Fruit fly (Drosophila melanogaster): ENCODE data around the gene Kap-alpha3.

The Kap-alpha3 gene

DNA sequence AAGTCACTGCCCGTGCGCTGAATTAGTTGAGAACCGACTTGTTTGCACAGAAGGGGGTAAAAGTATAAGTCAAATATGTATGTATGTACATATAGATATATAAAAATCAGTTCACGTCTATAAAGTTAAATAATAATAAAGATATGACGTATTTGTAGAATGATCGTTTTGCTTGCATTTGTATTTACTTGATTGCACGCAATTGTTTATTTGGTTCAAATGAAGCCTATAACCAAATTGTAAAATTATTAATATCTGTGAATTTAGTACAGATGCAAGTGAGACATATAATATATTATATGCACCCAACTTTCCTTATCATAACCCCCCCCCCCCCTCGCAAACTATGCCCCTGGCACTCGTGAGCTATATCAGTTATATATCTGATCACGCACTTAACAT is 23.0 kb upstream of the Kap-alpha3 start:
- peak; percentile 74 for TF ChIP-seq CG17801 (GFP tag; optimal IDR thresholded peaks at IDR 0.05; ENCODE audit: partially characterized antibody)

DNA sequence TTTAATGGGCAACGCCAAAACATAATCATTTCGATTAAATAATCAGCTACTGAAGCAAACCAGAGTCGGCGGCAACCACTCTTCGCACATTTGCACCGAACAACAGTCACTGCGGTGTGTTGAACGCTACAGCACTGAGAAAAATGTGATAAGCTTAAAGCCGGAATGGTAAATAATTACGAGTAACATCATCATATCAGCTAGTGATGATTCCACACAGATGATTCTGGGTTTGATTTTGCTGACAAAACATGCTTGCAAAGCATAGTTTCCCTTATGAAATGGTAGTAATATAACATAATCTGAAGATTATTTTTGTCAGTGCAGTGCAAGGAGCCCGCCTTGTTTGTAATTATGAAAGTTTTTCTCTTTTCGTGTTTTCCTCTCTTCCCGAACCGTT is 20.6 kb upstream of the Kap-alpha3 start:
- TF ChIP-seq CG17801 (GFP tag; optimal IDR thresholded peaks at IDR 0.05; ENCODE audit: partially characterized antibody) = no peak

DNA sequence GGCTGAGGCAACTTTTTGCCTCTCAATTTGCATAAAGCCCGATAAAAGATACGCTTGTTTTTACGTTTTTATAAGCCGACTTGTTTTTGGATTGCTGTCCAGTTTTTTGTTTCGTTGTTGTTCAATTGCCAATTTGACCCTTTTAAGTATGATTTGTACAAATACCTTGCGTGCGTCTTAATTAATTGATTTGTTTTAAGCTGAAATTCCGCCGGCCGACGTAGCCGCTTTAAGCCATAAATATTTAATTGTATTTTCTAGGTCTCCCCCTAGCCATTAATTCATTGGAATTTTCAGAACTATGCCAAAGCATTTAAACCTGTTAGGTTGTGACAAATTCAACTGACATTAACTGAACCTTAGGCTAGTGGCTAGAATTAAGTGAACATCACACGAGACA is 19.1 kb upstream of the Kap-alpha3 start:
- no peak for TF ChIP-seq CG17801 (GFP tag; optimal IDR thresholded peaks at IDR 0.05; ENCODE audit: partially characterized antibody)

DNA sequence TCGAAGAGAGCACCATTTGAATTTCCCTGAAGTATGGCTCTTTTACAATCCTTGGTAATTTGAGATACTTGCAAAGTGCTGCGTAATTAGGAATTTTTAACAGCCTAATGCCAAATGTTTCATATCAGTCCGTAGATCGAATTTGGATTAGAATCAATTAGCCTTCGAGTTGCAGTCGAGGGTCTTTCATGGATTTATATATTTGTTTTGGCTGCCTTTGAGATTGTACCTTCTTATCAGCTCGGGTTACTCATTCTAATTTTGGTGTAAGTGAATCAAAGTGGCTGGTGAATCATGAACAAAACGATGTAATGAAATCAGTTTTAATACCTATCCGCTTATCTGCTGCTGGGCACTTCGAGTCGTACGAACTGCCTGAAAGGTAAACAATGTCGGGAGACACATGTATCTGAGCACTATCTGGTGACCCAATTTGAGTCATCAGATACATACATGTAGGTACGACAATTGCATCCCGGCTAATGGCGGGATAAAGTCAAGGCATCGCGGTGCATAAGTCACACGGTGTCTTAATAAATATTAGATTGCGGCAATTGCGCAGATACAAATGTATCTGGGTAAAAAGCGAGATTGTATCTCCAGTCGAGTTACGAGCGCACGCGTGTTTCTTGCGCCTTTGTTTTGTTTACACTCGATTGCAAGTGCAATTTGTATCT is 18.3 kb upstream of the Kap-alpha3 start:
- no peak for TF ChIP-seq CG17801 (GFP tag; optimal IDR thresholded peaks at IDR 0.05; ENCODE audit: partially characterized antibody)

DNA sequence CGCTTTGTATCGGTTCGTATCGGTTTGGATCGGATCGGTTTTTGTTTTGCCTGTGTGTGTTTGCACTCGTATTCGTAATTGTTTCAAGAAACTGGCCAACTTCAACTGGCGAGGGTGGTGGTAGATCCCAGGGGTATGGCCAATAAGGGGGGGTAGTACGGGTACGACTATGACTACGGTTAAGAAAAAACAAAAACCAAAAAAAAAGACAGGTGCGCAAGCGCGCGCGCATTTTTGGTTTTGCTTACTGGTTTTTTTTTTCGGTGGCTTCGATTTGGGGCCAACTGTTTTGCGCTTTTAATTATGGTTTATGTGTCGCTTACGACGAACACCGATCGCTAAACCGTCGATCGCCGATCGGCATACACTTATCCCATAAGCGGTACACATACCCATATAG is 17.3 kb upstream of the Kap-alpha3 start:
- no peak for TF ChIP-seq CG17801 (GFP tag; optimal IDR thresholded peaks at IDR 0.05; ENCODE audit: partially characterized antibody)

DNA sequence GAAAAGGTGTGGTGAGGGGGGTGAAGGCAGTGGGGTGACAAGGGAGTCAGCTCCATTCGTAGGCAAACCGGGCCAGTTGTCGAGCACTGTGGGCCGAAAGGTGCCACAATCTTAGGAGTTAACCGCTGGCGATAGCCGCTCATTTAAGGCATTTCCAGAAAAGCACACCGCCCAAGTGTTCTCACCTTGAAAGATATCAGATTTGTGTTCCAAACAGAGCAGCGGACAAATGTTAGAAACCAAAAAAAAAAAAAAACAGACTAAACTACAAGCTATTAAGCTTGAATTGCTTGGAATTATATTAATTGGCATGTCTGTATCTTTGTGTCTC is 16.7 kb upstream of the Kap-alpha3 start:
- no peak for TF ChIP-seq CG17801 (GFP tag; optimal IDR thresholded peaks at IDR 0.05; ENCODE audit: partially characterized antibody)

DNA sequence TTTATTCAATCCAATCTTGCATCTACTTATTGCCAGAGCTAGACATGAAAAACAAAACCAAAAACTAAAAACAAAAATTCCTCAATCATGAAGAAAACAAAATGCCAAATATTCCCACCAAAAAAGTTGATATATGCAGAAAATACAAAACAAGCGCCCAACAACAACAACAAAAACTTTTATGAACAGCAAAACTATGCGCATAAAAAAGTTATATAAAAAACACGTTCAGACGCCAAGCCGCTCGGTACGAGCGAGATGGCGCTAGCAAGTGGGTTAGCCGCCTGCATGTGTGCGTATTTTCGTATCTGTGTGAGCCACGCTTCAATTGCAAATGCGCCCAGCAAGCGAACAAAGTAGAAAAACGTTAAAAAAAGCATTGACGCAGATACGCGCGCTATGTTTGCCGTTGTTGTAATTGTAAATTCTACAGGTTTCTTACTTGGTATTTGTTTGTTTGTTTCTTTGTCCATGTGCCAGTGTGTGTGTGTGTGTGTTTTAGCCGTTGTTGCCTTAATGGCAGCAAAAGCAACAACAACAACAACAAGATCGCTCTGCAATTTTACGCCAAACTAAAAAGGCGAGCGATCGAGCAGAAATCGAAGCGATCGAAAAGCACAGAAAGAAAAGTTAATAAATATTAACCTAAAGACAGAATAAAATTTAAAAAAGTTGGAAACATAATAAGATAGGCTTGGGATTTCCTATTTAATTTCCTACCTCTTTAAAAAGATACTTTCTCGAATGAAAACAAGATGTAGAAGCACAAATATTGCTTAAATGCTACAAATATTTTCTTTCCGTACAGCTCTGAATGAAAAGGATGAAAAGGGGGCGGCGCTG is 16.1 kb upstream of the Kap-alpha3 start:
- peak; percentile 80 for TF ChIP-seq CG17801 (GFP tag; optimal IDR thresholded peaks at IDR 0.05; ENCODE audit: partially characterized antibody)

DNA sequence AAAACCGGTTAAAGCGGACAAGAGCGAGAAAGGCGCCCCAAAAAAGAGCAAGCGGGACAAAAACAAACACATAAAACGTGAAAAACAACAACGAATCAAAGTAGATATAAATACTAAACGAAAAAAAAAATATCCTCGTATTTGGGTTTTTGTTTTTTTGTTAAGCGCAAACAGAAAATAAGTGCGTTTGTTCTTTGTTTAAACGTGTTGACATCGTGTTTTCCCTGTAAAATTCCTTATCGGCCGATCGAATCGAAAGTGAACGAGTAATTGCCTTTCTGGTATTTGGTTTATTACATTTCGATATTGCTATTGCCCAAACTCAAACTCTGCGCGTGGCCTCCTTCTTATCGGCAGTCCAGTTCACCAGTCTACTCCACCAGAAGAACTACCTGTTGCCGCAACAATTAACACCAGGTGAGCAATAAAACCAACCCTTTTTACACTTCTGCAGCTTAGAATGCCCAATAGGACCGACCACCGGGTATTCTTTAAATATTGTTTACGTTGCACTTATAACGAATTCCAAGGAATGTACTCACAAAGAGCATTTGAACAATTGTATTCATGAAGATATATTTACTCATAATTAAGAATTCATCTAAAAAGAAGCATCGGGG is 14.3 kb upstream of the Kap-alpha3 start:
- no peak for TF ChIP-seq CG17801 (GFP tag; optimal IDR thresholded peaks at IDR 0.05; ENCODE audit: partially characterized antibody)

DNA sequence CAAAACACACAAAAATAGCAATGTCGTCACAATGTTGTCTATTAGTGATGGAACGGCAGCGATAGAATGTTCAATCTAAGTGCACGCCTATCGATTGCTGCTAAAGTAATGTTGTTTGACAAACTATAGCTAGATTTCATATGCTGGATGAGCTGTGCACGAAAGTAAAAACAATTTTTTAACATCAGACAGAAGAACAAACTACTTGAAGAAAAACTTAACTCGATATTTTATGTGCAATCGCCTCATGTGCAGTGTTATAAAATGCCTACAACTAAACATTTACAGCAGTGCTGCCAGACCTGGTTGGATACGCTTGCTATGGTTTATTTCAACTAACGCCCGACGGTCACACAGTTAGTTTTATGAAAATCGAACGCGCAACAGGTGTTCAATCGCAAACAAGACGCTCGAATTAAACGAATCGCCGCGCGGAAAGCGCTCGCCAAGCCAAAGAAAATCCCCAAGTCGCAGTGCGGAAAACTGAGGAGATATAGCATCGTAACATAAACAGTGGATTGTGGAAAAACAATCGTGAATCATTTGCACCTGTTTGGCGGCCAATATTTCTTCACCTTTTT is 13.5 kb upstream of the Kap-alpha3 start, which contains the start of the genes bocks and CG8312:
TSS of gene bocks (minus strand) at position 51 of the 581 bp plus-strand sequence.
TSS of gene CG8312 (plus strand) at position 358 of the 581 bp plus-strand sequence.
- peak; percentile 40 for TF ChIP-seq CG17801 (GFP tag; optimal IDR thresholded peaks at IDR 0.05; ENCODE audit: partially characterized antibody)

DNA sequence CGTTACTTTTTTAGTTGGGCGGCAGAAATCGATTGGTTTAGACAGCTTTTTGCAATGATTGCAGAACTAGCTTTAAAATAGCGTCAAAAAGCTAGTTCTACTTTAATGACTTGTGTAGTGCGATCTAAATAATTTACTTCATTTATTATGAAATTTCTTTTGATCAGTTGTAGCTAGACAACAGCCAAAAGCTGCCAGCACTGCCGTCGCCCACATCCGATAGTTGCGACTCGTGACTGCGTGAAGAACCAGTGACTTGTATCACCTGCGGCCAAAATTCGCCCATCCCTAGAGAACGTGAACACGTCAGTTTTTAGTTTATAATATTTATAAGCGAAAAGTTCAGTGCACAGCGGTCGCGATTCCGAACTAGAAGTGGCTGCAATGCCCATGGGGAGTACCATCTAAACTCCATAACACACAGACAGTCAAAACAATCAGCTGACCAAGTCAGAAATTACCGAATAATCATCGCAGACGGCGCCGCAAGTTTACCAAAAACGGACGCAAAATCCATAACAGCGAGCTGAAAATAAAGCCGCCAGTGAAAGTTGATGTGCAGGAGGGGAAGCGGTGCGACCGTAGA is 9.2 kb upstream of the Kap-alpha3 start, which contains the start of gene P58IPK:
TSS of gene P58IPK (plus strand) at position 280 of the 586 bp plus-strand sequence.
- peak; percentile 36 for TF ChIP-seq CG17801 (GFP tag; optimal IDR thresholded peaks at IDR 0.05; ENCODE audit: partially characterized antibody)

DNA sequence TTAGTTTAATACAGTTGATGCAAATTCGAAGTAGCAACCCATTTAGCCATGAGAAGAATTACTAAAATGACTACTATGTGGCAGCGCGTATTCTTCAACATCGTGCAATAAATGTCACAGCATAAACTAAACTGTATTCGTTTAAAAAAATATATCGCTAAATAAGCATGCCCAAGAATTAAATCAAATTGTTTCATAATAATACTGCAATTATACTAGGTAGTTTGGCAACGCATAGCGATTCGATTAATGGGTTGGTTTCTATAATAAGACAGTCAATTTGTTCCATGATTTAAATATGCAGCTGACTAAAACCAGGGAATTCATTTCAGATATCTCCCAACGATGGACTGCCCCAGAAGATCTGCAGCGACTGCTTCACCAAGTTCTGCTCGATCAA is 5.6 kb upstream of the Kap-alpha3 start, which contains the start of gene CG33654:
TSS of gene CG33654 (minus strand) at position 101 of the 400 bp plus-strand sequence.
- TF ChIP-seq CG17801 (GFP tag; optimal IDR thresholded peaks at IDR 0.05; ENCODE audit: partially characterized antibody) = no peak

DNA sequence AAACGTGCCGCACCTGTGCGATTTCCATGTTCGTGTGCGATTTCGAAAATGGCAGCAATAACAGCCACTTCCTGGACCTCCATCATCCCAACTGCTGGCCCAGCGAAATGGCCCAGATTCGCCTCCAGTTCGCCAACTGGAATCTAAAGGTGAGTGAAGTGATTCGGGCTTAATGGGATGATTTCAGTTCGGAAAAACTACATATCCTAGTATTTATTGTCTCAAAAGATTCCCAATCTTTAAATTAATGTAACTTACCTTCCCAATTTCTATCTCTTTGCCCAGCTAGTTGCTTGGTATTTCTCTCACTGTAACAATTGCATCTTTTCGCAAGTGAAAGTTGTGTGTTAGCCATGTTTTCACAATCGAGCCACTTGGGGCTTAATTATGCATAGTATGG is 4.4 kb upstream of the Kap-alpha3 start:
- TF ChIP-seq CG17801 (GFP tag; optimal IDR thresholded peaks at IDR 0.05; ENCODE audit: partially characterized antibody) = no peak

DNA sequence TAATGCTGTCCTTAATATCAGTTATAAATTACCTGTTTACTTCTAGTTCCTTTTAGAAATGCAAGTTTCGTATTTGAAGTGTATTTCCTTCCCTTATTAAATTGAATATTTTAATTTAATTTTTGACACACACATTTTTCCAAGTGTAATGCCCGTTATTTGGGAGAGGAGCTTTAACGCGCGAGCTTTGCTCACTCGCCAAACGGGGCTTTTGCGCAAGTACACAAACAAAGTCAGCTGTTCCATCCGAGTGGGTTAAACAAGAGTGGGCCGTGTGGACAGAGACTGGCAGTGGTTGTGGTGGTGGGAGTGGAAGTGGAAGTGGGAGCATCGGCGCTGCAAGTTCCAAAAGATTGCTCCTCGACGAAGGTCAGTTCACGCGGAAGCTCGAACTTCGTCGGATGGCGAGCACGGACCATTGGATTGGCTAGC is 3.6 kb upstream of the Kap-alpha3 start, which contains the start of gene CG8301:
TSS of gene CG8301 (plus strand) at position 218 of the 432 bp plus-strand sequence.
- peak; percentile 57 for TF ChIP-seq CG17801 (GFP tag; optimal IDR thresholded peaks at IDR 0.05; ENCODE audit: partially characterized antibody)

DNA sequence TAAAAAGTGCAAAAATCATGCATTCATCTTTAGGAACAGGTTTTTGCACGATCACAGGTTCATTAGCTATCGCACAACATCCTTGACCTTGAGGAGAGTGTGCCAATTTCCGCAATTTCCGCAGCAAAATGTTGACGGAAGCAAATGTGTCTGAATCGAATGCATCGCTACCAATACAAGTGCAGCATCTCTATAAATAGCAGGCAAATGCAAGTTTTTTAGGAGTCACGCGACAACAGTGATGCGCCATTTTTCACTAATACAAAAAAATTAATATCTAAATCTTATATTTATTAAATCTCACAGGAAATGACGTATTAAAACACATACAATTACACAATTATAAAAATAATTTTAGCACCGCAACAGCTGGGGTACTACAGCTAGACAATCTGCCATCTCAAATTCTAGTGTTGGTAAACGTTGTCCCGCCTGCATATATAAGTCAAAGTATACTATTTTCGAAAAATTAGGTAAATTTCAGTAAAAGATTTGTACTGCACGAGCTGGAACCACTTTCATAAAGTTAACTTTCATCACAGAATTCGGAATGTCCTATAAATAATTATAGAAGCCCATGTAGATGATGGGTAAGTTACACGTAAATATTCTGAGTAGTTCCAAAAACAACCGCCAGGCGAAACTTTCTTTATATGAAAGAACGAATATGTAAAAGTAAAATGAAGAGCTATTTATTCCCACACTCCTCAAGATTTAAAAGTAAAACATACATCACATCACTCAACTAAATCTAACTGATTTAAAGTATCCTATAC is 3.5 kb downstream of the Kap-alpha3 start, which contains the start of gene CG9399:
TSS of gene CG9399 (minus strand) at position 400 of the 776 bp plus-strand sequence.
- TF ChIP-seq CG17801 (GFP tag; optimal IDR thresholded peaks at IDR 0.05; ENCODE audit: partially characterized antibody) = peak; percentile 96

Measured in ovary, adult (tissue).